Fruit fly (Drosophila melanogaster) whole organism, embryonic: ENCODE results near the gene Cp16.

Experiments
- Antp ChIP-seq: fragments of 200-800 bp; sonication (Bioruptor generic); optimal IDR thresholded peaks from 3 replicates; lab custom pipeline; 2016; ENCODE audit warnings: missing biosample characterization, missing genetic modification characterization
- B-H2 ChIP-seq: fragments of 200-800 bp; sonication (Bioruptor generic); optimal IDR thresholded peaks from 2 replicates; lab custom pipeline; 2018; ENCODE audit warnings: missing biosample characterization, mild to moderate bottlenecking, missing genetic modification characterization
- Bgb ChIP-seq: fragments of 200-800 bp; sonication (Bioruptor generic); IDR thresholded peaks from 2 replicates; pipeline ENCODE4 v1.3.6; 2022; ENCODE audit warnings: missing biosample characterization, missing genetic modification characterization; ENCODE audit not compliant: partially characterized antibody
- CG10209 ChIP-seq: fragments of 200-800 bp; sonication (Bioruptor generic); optimal IDR thresholded peaks from 3 replicates; lab custom pipeline; 2017; ENCODE audit warnings: missing biosample characterization, mild to moderate bottlenecking, missing genetic modification characterization, missing genetic modification reagents
- CG11456 ChIP-seq: fragments of 200-800 bp; sonication (Bioruptor generic); IDR thresholded peaks from 3 replicates; pipeline ENCODE4 v1.3.6; 2022; ENCODE audit warnings: missing biosample characterization, missing genetic modification characterization
- CG13894 ChIP-seq: fragments of 200-800 bp; sonication (Bioruptor generic); optimal IDR thresholded peaks from 3 replicates; lab custom pipeline; 2018; ENCODE audit warnings: missing biosample characterization, mild to moderate bottlenecking, missing genetic modification characterization, moderate library complexity
- CG14441 ChIP-seq: fragments of 200-800 bp; sonication (Bioruptor generic); IDR thresholded peaks from 2 replicates; pipeline ENCODE4 v1.3.6; 2022; ENCODE audit warnings: missing biosample characterization, missing genetic modification characterization
- CG15269 ChIP-seq: fragments of 200-800 bp; sonication (Bioruptor generic); optimal IDR thresholded peaks from 2 replicates; lab custom pipeline; 2018; ENCODE audit warnings: missing biosample characterization, mild to moderate bottlenecking, missing genetic modification characterization, moderate library complexity
- CG18599 ChIP-seq: fragments of 200-800 bp; sonication (Bioruptor generic); optimal IDR thresholded peaks from 3 replicates; lab custom pipeline; 2017; ENCODE audit warnings: missing biosample characterization, missing genetic modification characterization, mild to moderate bottlenecking, moderate library complexity, missing genetic modification reagents
- CG5953 ChIP-seq: fragments of 200-800 bp; sonication (Bioruptor generic); IDR thresholded peaks from 2 replicates; pipeline ENCODE4 v1.3.6; 2022; ENCODE audit warnings: missing biosample characterization, missing genetic modification characterization
- CG7987 ChIP-seq: fragments of 200-800 bp; sonication (Bioruptor generic); optimal IDR thresholded peaks from 2 replicates; lab custom pipeline; 2018; ENCODE audit warnings: missing biosample characterization, mild to moderate bottlenecking, missing genetic modification characterization, moderate library complexity
- CG8281 ChIP-seq: fragments of 200-800 bp; sonication (Bioruptor generic); optimal IDR thresholded peaks from 2 replicates; lab custom pipeline; 2018; ENCODE audit warnings: missing biosample characterization, mild to moderate bottlenecking, missing genetic modification characterization, moderate library complexity
- CG9609 ChIP-seq: fragments of 200-800 bp; sonication (Bioruptor generic); optimal IDR thresholded peaks from 3 replicates; lab custom pipeline; 2016; ENCODE audit warnings: missing biosample characterization, missing genetic modification characterization
- CG9817 ChIP-seq: fragments of 200-800 bp; sonication (Bioruptor generic); optimal IDR thresholded peaks from 2 replicates; lab custom pipeline; 2018; ENCODE audit warnings: missing biosample characterization, mild to moderate bottlenecking, missing genetic modification characterization, moderate library complexity
- Dbx ChIP-seq: fragments of 200-800 bp; sonication (Bioruptor generic); IDR thresholded peaks from 3 replicates; pipeline ENCODE4 v1.3.6; 2022; ENCODE audit warnings: missing biosample characterization, missing genetic modification characterization
- Deaf1 ChIP-seq: fragments of 200-800 bp; optimal IDR thresholded peaks from 3 replicates; lab custom pipeline; 2019; ENCODE audit warnings: missing biosample characterization, mild to moderate bottlenecking, missing genetic modification characterization, moderate library complexity
- Gsc ChIP-seq: fragments of 200-800 bp; sonication (Bioruptor generic); IDR thresholded peaks from 2 replicates; pipeline ENCODE4 v1.3.6; 2022; ENCODE audit warnings: missing biosample characterization, missing genetic modification characterization
- Hmr ChIP-seq: fragments of 200-800 bp; sonication (Bioruptor generic); optimal IDR thresholded peaks from 3 replicates; lab custom pipeline; 2017; ENCODE audit warnings: mild to moderate bottlenecking, missing biosample characterization, missing genetic modification reagents, missing genetic modification characterization
- Hr78 ChIP-seq, 2 experiments: fragments of 200-800 bp in 1 of 2; fragments of >200 bp in 1 of 2; sonication (Bioruptor generic) in 1 of 2; optimal IDR thresholded peaks; 2 replicates each; lab custom pipeline; 2017 to 2019; ENCODE audit warnings: missing biosample characterization in 2 of 2, missing genetic modification characterization in 2 of 2, mild to moderate bottlenecking in 1 of 2, moderate library complexity in 1 of 2
- Meics ChIP-seq: fragments of 200-800 bp; sonication (Bioruptor generic); optimal IDR thresholded peaks from 2 replicates; lab custom pipeline; 2017; ENCODE audit warnings: missing biosample characterization, mild to moderate bottlenecking, missing genetic modification characterization
- NFAT ChIP-seq: fragments of 200-800 bp; sonication (Bioruptor generic); IDR thresholded peaks from 2 replicates; pipeline ENCODE4 v1.3.6; 2022; ENCODE audit warnings: missing biosample characterization, missing genetic modification characterization
- Nf-YC ChIP-seq: fragments of 200-800 bp; optimal IDR thresholded peaks from 3 replicates; lab custom pipeline; 2019; ENCODE audit warnings: missing biosample characterization, mild to moderate bottlenecking, missing genetic modification characterization, moderate library complexity
- amos ChIP-seq: fragments of 200-800 bp; sonication (Bioruptor generic); IDR thresholded peaks from 2 replicates; pipeline ENCODE4 v1.3.6; 2022; ENCODE audit warnings: missing biosample characterization, missing genetic modification characterization; ENCODE audit not compliant: partially characterized antibody
- bowl ChIP-seq: fragments of 200-800 bp; sonication (Bioruptor generic); IDR thresholded peaks from 2 replicates; pipeline ENCODE4 v1.3.6; 2022; ENCODE audit warnings: missing biosample characterization, missing genetic modification characterization
- chm ChIP-seq: fragments of 200-800 bp; sonication (Bioruptor generic); IDR thresholded peaks from 2 replicates; pipeline ENCODE4 v1.3.6; 2022; ENCODE audit warnings: missing biosample characterization, missing genetic modification characterization
- ci ChIP-seq: fragments of 200-800 bp; sonication (Bioruptor generic); IDR thresholded peaks from 3 replicates; pipeline ENCODE4 v1.3.6; 2022; ENCODE audit warnings: missing biosample characterization, missing genetic modification characterization
- cwo ChIP-seq: fragments of 200-800 bp; sonication (Bioruptor generic); optimal IDR thresholded peaks from 3 replicates; lab custom pipeline; 2017; ENCODE audit warnings: missing biosample characterization, missing genetic modification characterization, mild to moderate bottlenecking, moderate library complexity, missing genetic modification reagents
- dysf ChIP-seq: fragments of 200-800 bp; sonication (Bioruptor generic); IDR thresholded peaks from 3 replicates; pipeline ENCODE4 v1.3.6; 2022; ENCODE audit warnings: missing biosample characterization, missing genetic modification characterization
- hkb ChIP-seq, 2 experiments: fragments of 200-800 bp in 1 of 2; fragments of >200 bp in 1 of 2; sonication (Bioruptor generic) in 1 of 2; IDR thresholded peaks in 1 of 2; optimal IDR thresholded peaks in 1 of 2; 2 replicates each; pipeline versions ENCODE4 v1.3.6 to Lab custom; 2017 to 2022; ENCODE audit warnings: missing biosample characterization in 1 of 2, missing genetic modification characterization in 1 of 2
- lmd ChIP-seq: fragments of 200-800 bp; sonication (Bioruptor generic); IDR thresholded peaks from 2 replicates; pipeline ENCODE4 v1.3.6; 2022; ENCODE audit warnings: missing biosample characterization, missing genetic modification characterization
- mld ChIP-seq: fragments of 200-800 bp; sonication (Bioruptor generic); IDR thresholded peaks from 3 replicates; pipeline ENCODE4 v1.3.6; 2022; ENCODE audit warnings: missing biosample characterization, missing genetic modification characterization; ENCODE audit not compliant: partially characterized antibody
- row ChIP-seq: fragments of 200-800 bp; sonication (Bioruptor generic); IDR thresholded peaks from 3 replicates; pipeline ENCODE4 v1.3.6; 2022; ENCODE audit warnings: missing biosample characterization, missing genetic modification characterization
- seq ChIP-seq: fragments of 200-800 bp; sonication (Bioruptor generic); IDR thresholded peaks from 2 replicates; pipeline ENCODE4 v1.3.6; 2022; ENCODE audit warnings: missing biosample characterization, missing genetic modification characterization
- so ChIP-seq: fragments of 200-800 bp; sonication (Bioruptor generic); IDR thresholded peaks from 3 replicates; pipeline ENCODE4 v1.3.6; 2022; ENCODE audit warnings: missing biosample characterization, missing genetic modification characterization
- sug ChIP-seq: fragments of 200-800 bp; optimal IDR thresholded peaks from 2 replicates; lab custom pipeline; 2019; ENCODE audit warnings: missing biosample characterization, mild to moderate bottlenecking, missing genetic modification characterization, moderate library complexity
- wek ChIP-seq: fragments of 200-800 bp; sonication (Bioruptor generic); optimal IDR thresholded peaks from 3 replicates; lab custom pipeline; 2018; ENCODE audit warnings: missing biosample characterization, mild to moderate bottlenecking, missing genetic modification characterization, moderate library complexity
- zen2 ChIP-seq: fragments of 200-800 bp; sonication (Bioruptor generic); IDR thresholded peaks from 3 replicates; pipeline ENCODE4 v1.3.6; 2022; ENCODE audit warnings: missing biosample characterization, missing genetic modification characterization; ENCODE audit not compliant: partially characterized antibody
- zf30C ChIP-seq: fragments of 200-800 bp; sonication (Bioruptor generic); optimal IDR thresholded peaks from 3 replicates; lab custom pipeline; 2018; ENCODE audit warnings: missing biosample characterization, mild to moderate bottlenecking, missing genetic modification characterization

The Cp16 gene

DNA sequence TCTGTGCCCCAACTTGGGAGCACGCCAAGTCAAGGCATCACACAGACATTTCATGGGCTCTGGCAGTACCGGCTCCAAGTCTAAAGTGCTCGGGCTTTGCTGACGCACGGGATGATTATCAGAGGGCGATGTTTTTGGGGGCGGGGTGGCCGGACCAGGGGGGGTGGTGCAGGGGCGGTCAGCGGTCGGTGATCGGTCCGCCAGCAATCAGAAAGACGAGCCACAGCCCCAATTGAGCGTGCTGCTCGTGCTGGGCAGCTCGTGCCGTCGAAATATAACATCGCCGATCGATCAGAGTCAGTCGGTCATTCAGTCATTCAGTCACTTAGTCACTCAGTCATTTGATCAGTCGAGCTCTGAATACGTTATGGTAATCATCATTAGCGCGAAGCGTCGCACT lies 33.9 kb upstream of the Cp16 start (continued):
- peak; percentile 44 for TF ChIP-seq Nf-YC
- TF ChIP-seq CG9609 (GFP tag; lab: Kevin White, UChicago), result no peak
- TF ChIP-seq CG18599, result peak; percentile 58
- peak; percentile 100 for TF ChIP-seq cwo (GFP tag; lab: Kevin White, UChicago)
- TF ChIP-seq CG11456 (GFP tag; lab: Robert Waterston, UW), result peak; percentile 68; the same call in 2 of the 3 replicates
- no peak for TF ChIP-seq Gsc
- peak; percentile 99 for TF ChIP-seq CG7987 (GFP tag; lab: Kevin White, UChicago)
- TF ChIP-seq CG10209 (GFP tag; lab: Kevin White, UChicago), result peak; percentile 51
- TF ChIP-seq Antp (GFP tag; lab: Kevin White, UChicago), result no peak
- TF ChIP-seq CG14441 (GFP tag; lab: Robert Waterston, UW), result peak; percentile 42; the same call in 1 of the 2 replicates
- peak; percentile 31; the same call in 1 of the 2 replicates for TF ChIP-seq Bgb
- TF ChIP-seq lmd (GFP tag; lab: Robert Waterston, UW), result peak; percentile 7; the same call in 1 of the 2 replicates
- peak in 1 of 2 experiments; percentile 10 for TF ChIP-seq Hr78 (GFP tag; optimal IDR thresholded peaks at IDR 0.05; lab: Kevin White, UChicago)
- TF ChIP-seq chm (GFP tag; lab: Robert Waterston, UW), result peak; percentile 25; the same call in 1 of the 2 replicates
- TF ChIP-seq CG15269 (tag; lab: Kevin White, UChicago), result peak; percentile 45
- TF ChIP-seq Meics, result peak; percentile 8
- TF ChIP-seq dysf (GFP tag; lab: Robert Waterston, UW), result 0 out of 3 replicates have a peak, but pooled peaks have one; percentile 51
- no peak for TF ChIP-seq mld (GFP tag; lab: Robert Waterston, UW)
- peak; percentile 89 for TF ChIP-seq Deaf1
- 0 out of 3 replicates have a peak, but pooled peaks have one; percentile 35 for TF ChIP-seq so (GFP tag; lab: Robert Waterston, UW)
- no peak for TF ChIP-seq B-H2
- TF ChIP-seq CG8281 (tag; lab: Kevin White, UChicago), result peak; percentile 100
- TF ChIP-seq hkb (optimal IDR thresholded peaks at IDR 0.05; lab: Kevin White, UChicago), result no peak
- 0 out of 2 replicates have a peak, but pooled peaks have one; percentile 27 for TF ChIP-seq hkb (GFP tag; IDR thresholded peaks at IDR 0.05; lab: Robert Waterston, UW)
- TF ChIP-seq ci, result peak; percentile 44; the same call in 1 of the 3 replicates
- peak; percentile 54 for TF ChIP-seq CG13894 (tag; lab: Kevin White, UChicago)
- no peak for TF ChIP-seq zf30C (GFP tag; lab: Kevin White, UChicago)
- TF ChIP-seq NFAT, result 0 out of 2 replicates have a peak, but pooled peaks have one; percentile 22
- TF ChIP-seq CG5953 (GFP tag; lab: Robert Waterston, UW), result 0 out of 2 replicates have a peak, but pooled peaks have one; percentile 9
- TF ChIP-seq Dbx (GFP tag; lab: Robert Waterston, UW), result 0 out of 3 replicates have a peak, but pooled peaks have one; percentile 28
- TF ChIP-seq Hmr (GFP tag; lab: Kevin White, UChicago), result peak; percentile 9
- TF ChIP-seq seq, result 0 out of 2 replicates have a peak, but pooled peaks have one; percentile 39
- 0 out of 3 replicates have a peak, but pooled peaks have one; percentile 12 for TF ChIP-seq row
- TF ChIP-seq amos (GFP tag; lab: Robert Waterston, UW), result peak; percentile 12; the same call in 1 of the 2 replicates
- TF ChIP-seq sug (tag; lab: Kevin White, UChicago), result peak; percentile 85
- TF ChIP-seq wek, result no peak
- TF ChIP-seq bowl (GFP tag; lab: Robert Waterston, UW), result no peak
- TF ChIP-seq CG9817, result no peak
- TF ChIP-seq zen2 (GFP tag; lab: Robert Waterston, UW), result 0 out of 3 replicates have a peak, but pooled peaks have one; percentile 33
- TF ChIP-seq, all 482 proteins: peak for 56
